Worm (Caenorhabditis elegans): ENCODE results near the gene C05D11.8.

Gene C05D11.8

ce11 chrIII:6442305-6443125 is 15.4 kb upstream of the C05D11.8 start, which contains the start of gene mel-32:
Gene mel-32, minus strand, starts transcription at chrIII:6443000.
- TF ChIP-seq unc-62 (GFP tag; optimal IDR thresholded peaks at IDR 0.05) = no peak

DNA sequence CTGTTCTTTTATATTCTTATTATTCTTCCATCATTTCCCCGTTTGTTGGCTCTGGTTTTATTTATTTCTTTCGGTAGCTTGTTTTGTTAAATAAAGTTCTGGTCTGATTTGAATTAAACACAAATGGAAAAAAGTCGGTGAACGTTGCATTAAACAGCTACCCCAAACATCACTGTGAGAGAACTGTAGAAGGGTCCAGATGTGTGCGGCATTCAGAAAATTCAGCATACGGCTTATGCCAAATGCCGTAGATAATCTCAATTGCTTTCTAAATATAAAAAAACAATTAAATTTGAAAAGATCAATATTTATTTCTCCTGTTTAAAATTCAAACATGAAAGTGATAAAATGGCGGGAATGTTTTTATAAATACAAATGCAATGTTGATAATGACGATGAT is 12.7 kb upstream of the C05D11.8 start:
- TF ChIP-seq unc-62 (GFP tag; optimal IDR thresholded peaks at IDR 0.05) = no peak

DNA sequence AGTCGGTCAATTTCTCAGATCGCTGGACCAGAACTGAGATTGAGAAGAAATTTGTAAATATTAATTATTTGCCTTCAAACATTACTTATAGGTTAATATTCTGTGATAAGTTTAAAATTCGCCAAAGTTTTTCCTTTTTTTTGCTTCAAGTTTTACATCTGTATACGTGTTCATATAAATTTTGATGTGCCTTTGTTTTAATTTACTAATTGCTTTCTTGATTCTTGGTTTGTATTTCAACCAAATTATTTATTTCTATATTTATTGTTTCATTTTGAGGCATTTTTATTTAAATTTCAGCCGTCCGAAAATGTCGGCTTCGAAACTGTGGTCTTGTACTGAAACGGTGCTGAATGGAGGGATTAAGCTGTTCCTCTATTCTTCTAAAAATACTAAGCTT is 9.2 kb upstream of the C05D11.8 start, which contains the start of gene C05D11.1:
Gene C05D11.1, plus strand, starts transcription at position 301 of the 400 bp plus-strand sequence.
- no peak for TF ChIP-seq unc-62 (GFP tag; optimal IDR thresholded peaks at IDR 0.05)

DNA sequence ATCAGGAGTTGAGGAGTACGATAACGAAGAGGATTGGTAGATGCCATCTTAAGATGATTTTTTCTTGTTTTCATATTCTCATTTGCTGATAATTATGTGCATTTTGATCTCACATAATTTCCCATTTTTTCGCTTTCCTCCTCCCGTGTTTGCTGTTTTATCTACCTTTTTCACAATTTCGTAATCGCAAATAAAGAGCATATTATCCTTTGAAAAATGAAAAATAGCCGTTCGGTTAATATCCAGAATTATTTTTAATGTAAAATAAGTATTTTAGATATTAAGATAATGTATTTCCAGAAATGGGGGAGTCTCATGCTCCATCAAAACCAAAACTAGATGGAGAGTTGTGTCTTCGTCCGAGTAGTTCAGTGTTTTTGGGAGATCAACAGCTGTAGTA is 5.8 kb upstream of the C05D11.8 start, which contains the start of gene vps-16:
Gene vps-16, plus strand, starts transcription at position 301 of the 400 bp plus-strand sequence.
- no peak for TF ChIP-seq unc-62 (GFP tag; optimal IDR thresholded peaks at IDR 0.05)

DNA sequence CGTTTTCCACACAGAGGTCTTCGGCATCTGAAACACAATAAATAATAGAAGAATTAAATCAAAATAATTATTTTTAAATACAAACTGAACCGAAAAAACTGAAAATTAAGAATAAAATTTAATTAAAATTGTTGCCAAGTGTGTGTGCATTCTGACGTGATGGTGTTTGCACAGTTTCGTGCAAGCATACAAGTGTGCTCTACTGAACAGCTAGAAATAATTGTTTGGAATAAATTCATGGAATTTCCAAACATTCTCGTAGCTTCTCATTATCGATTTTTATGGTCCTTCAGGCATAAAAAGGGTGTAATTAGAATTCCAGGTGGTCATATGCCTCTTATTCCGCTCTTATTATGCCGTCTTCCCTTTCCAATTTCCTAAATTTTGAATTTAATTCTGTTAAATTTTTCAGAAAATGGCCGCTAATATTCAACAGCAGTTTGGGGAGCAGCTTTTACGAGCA is 4.7 kb upstream of the C05D11.8 start, which contains the start of the genes mrps-17 and txdc-9:
Gene mrps-17, minus strand, starts transcription at position 33 of the 463 bp plus-strand sequence.
Gene txdc-9, plus strand, starts transcription at position 413 of the 463 bp plus-strand sequence.
- no peak for TF ChIP-seq unc-62 (GFP tag; optimal IDR thresholded peaks at IDR 0.05)

- TF ChIP-seq unc-62 (GFP tag; optimal IDR thresholded peaks at IDR 0.05) = no peak
Observed at ce11 chrIII:6430834-6431233, 3.7 kb upstream of the C05D11.8 start, which contains the start of gene popl-1. Gene popl-1, minus strand, starts transcription at chrIII:6430934.

- TF ChIP-seq unc-62 (GFP tag; optimal IDR thresholded peaks at IDR 0.05) = no peak
Observed at ce11 chrIII:6422721-6423120, 4.4 kb downstream of the C05D11.8 start.

- TF ChIP-seq unc-62 (GFP tag; optimal IDR thresholded peaks at IDR 0.05) = no peak
Observed at ce11 chrIII:6421973-6422511, 5.1 kb downstream of the C05D11.8 start.

ce11 chrIII:6421473-6421872 is 5.6 kb downstream of the C05D11.8 start:
- no peak for TF ChIP-seq unc-62 (GFP tag; optimal IDR thresholded peaks at IDR 0.05)

DNA sequence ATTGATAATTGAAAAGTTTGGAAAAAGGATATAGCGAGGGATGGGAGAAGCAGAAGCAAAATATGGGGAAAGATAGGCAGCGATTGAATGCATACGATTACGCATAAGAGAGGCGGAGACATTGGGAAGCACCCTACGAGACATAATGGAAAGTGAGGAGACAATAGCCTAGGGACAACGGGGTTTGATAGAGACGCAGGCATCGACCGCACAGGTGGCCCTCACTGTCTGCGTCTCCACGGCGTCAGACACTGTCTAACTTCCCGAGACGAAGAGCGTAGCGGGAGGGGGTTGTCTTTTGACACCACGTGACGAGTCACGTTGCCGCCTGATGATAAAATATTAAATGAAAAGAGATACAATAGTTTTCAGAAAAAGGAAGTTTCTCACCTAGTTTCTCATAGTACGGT is 6.1 kb downstream of the C05D11.8 start:
- no peak for TF ChIP-seq unc-62 (GFP tag; optimal IDR thresholded peaks at IDR 0.05)

DNA sequence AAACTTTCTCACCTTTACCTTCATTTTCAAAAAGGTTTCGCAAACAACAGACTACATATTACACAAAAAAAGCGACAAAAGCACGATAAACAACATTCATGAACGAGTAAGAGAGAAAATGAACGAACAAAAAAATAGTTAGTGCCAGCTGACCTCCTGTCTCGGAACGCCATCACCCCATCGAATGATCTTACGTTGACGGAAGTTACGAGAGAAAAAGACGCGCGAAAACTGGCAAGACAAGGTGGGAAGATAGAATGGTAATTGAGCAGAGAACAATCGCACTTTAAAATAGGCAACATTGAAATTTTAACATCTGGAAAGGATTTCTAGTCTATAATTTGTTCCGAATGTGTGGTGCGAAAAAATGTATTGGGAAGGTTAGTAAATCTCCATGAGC is 6.9 kb downstream of the C05D11.8 start:
- no peak for TF ChIP-seq unc-62 (GFP tag; optimal IDR thresholded peaks at IDR 0.05)

- TF ChIP-seq unc-62 (GFP tag; optimal IDR thresholded peaks at IDR 0.05) = no peak
Observed at ce11 chrIII:6419409-6419944, 7.6 kb downstream of the C05D11.8 start, which contains the start of gene atgl-1. Gene atgl-1, minus strand, starts transcription at chrIII:6419459.

DNA sequence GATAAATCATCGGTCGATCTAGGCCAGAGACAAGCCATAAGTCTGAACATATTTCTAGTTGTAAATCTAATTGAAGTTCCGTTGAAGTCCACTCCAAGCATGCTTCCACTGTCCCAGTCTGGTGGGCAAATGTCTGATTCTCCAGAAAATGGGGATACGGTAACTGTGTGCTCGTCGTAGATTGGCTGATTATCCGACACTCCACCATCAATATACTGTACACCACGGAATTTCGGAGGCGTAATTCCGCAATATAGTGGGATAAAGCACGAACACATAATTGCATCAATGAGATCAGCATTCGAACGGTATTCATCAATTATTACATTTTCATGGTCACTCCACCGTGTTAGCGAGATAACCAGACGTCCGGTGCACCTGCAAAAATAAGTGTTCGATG is 8.9 kb downstream of the C05D11.8 start:
- TF ChIP-seq unc-62 (GFP tag; optimal IDR thresholded peaks at IDR 0.05) = no peak

ce11 chrIII:6415306-6415973 is 11.7 kb downstream of the C05D11.8 start, which contains the start of gene nas-4:
Gene nas-4, minus strand, starts transcription at chrIII:6415656.
- TF ChIP-seq unc-62 (GFP tag; optimal IDR thresholded peaks at IDR 0.05) = no peak

DNA sequence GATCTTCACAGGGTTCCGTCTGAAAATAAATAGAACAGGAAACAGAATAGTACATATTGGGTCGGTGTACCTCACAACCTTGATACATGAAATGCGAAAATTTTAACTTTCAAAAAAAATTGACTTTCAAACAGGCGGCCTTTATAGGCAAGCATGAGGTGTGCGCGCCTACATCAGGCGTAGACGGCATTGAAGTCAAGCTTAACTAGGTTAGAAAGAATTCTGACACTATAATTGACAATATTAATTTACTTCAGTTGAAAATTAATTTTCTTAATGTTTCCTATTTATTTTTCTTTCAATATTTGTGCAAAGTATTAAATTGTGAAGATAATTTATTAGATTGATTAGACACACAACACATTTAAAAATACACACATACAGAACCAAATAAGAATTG is 15.2 kb downstream of the C05D11.8 start, which contains the start of gene C05D11.5:
Gene C05D11.5, minus strand, starts transcription at position 101 of the 400 bp plus-strand sequence.
- TF ChIP-seq unc-62 (GFP tag; optimal IDR thresholded peaks at IDR 0.05) = no peak

ce11 chrIII:6411430-6411829 is 15.7 kb downstream of the C05D11.8 start:
- TF ChIP-seq unc-62 (GFP tag; optimal IDR thresholded peaks at IDR 0.05) = no peak

Data from whole organism, dauer.